Fruit fly (Drosophila melanogaster): ENCODE measurements around the gene Arl1.

dm6 chr3L:15979912-15980311 lies 3.0 kb upstream of the Arl1 start, which contains the start of gene CG17027:
- no peak for TF ChIP-seq D19B (GFP tag; optimal IDR thresholded peaks at IDR 0.05)
- TF ChIP-seq B-H2 (GFP tag; optimal IDR thresholded peaks at IDR 0.05), result no peak
- no peak for TF ChIP-seq unc-4 (GFP tag; IDR thresholded peaks at IDR 0.05; ENCODE audit: partially characterized antibody)
